Fruit fly (Drosophila melanogaster): ENCODE results near the gene stai.

stai gene

dm6 chr2L:6078757-6079351 lies 21.3 kb upstream of the stai start (continued):
- TF ChIP-seq cad (GFP tag; optimal IDR thresholded peaks at IDR 0.05) (no peak), CG16815 (GFP tag; optimal IDR thresholded peaks at IDR 0.05) (no peak), Deaf1 (tag; optimal IDR thresholded peaks at IDR 0.05) (peak; percentile 53), CG4707 (GFP tag; optimal IDR thresholded peaks at IDR 0.05) (no peak), ato (GFP tag; IDR thresholded peaks at IDR 0.05; ENCODE audit: partially characterized antibody) (no peak), CG15601 (tag; optimal IDR thresholded peaks at IDR 0.05) (no peak), fd3F (GFP tag; optimal IDR thresholded peaks at IDR 0.05) (no peak), hth (optimal IDR thresholded peaks at IDR 0.05) (no peak), crp (GFP tag; optimal IDR thresholded peaks at IDR 0.05) (peak in 1 of 2 experiments; percentile 23), CG4730 (GFP tag; IDR thresholded peaks at IDR 0.05) (no peak), CG12942 (GFP tag; optimal IDR thresholded peaks at IDR 0.05) (no peak), CG10462 (GFP tag; optimal IDR thresholded peaks at IDR 0.05) (no peak), otp (GFP tag; IDR thresholded peaks at IDR 0.05) (0 out of 3 replicates have a peak, but pooled peaks have one; percentile 36), ash1 (GFP tag; optimal IDR thresholded peaks at IDR 0.05) (no peak), Rx (GFP tag; IDR thresholded peaks at IDR 0.05) (no peak), CG14860 (GFP tag; IDR thresholded peaks at IDR 0.05; ENCODE audit: partially characterized antibody) (peak; percentile 20; the same call in 1 of the 3 replicates), so (GFP tag; IDR thresholded peaks at IDR 0.05) (no peak), lilli (GFP tag; optimal IDR thresholded peaks at IDR 0.05) (no peak), Doc2 (GFP tag; IDR thresholded peaks at IDR 0.05) (no peak), CG15514 (GFP tag; optimal IDR thresholded peaks at IDR 0.05) (no peak), gcm2 (GFP tag; optimal IDR thresholded peaks at IDR 0.05) (peak; percentile 25), CG12299 (tag; optimal IDR thresholded peaks at IDR 0.05) (no peak), oc (tag; optimal IDR thresholded peaks at IDR 0.05) (peak; percentile 70), vfl (GFP tag; optimal IDR thresholded peaks at IDR 0.05) (no peak), Mrtf (GFP tag; IDR thresholded peaks at IDR 0.05) (no peak), CG4360 (GFP tag; IDR thresholded peaks at IDR 0.05) (peak; percentile 59; the same call in 1 of the 2 replicates), z (GFP tag; IDR thresholded peaks at IDR 0.05) (peak; percentile 91), jumu (GFP tag; optimal IDR thresholded peaks at IDR 0.05) (no peak), Bdp1 (GFP tag; optimal IDR thresholded peaks at IDR 0.05) (no peak), CG43689 (GFP tag; IDR thresholded peaks at IDR 0.05) (no peak), Stat92E (GFP tag; optimal IDR thresholded peaks at IDR 0.05) (peak in 1 of 3 experiments; percentile 47), CG18262 (tag; optimal IDR thresholded peaks at IDR 0.05) (peak; percentile 5), CG30020 (tag; optimal IDR thresholded peaks at IDR 0.05) (no peak), Bteb2 (GFP tag; optimal IDR thresholded peaks at IDR 0.05) (no peak), CG6654 (GFP tag; optimal IDR thresholded peaks at IDR 0.05) (no peak), phol (tag; optimal IDR thresholded peaks at IDR 0.05) (no peak), Spps (tag; optimal IDR thresholded peaks at IDR 0.05) (no peak), CG9727 (GFP tag; optimal IDR thresholded peaks at IDR 0.05) (no peak), hb (GFP tag; IDR thresholded peaks at IDR 0.05; ENCODE audit: partially characterized antibody) (no peak), wek (GFP tag; optimal IDR thresholded peaks at IDR 0.05) (no peak), CG4820 (GFP tag; optimal IDR thresholded peaks at IDR 0.05) (no peak), Hand (GFP tag; optimal IDR thresholded peaks at IDR 0.05) (no peak), Dbx (GFP tag; IDR thresholded peaks at IDR 0.05) (no peak), CG6765 (GFP tag; optimal IDR thresholded peaks at IDR 0.05) (no peak), crol (GFP tag; IDR thresholded peaks at IDR 0.05) (peak; percentile 98), CG13296 (GFP tag; optimal IDR thresholded peaks at IDR 0.05) (no peak), CG11085 (GFP tag; IDR thresholded peaks at IDR 0.05) (no peak), CG11398 (GFP tag; optimal IDR thresholded peaks at IDR 0.05) (no peak), dpn (GFP tag; optimal IDR thresholded peaks at IDR 0.05) (no peak), Antp (GFP tag; optimal IDR thresholded peaks at IDR 0.05) (no peak), eyg (GFP tag; optimal IDR thresholded peaks at IDR 0.05) (no peak)

All from whole organism, embryonic.